Worm (Caenorhabditis elegans): ENCODE results near the gene acl-3.

DNA sequence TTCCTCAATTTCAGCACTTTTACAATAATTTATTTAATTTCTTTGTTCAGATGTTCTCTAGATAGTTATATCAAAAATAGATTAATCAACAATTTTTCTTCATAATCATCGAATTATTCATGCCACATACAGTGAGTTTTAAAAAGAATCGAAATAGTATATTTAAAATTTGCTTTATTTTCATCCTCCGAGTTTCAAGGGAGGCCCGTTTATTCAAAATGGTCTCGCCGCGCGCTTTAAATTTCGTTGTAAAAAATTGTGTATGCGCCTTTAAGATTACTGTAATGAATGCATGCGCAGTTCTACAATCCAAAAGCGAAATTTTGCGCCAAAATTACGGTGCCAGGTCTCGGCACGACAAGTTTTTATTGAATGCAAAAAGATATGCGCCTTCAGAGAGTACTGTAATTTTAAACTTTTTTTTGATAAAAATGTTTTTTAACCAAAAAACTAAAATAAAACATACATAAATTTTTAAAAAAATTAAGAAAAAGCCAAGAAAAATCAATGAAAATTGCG is 8.0 kb upstream of the acl-3 start, which contains the start of gene ZK792.1:
- TF ChIP-seq ceh-82 (tag; optimal IDR thresholded peaks at IDR 0.05) (no peak), lin-15B (tag; optimal IDR thresholded peaks at IDR 0.05) (no peak), unc-39 (tag; optimal IDR thresholded peaks at IDR 0.05) (no peak), nhr-76 (tag; optimal IDR thresholded peaks at IDR 0.05) (no peak), aly-2 (tag; optimal IDR thresholded peaks at IDR 0.05) (no peak), lsy-12 (tag; optimal IDR thresholded peaks at IDR 0.05) (no peak), nhr-23 (tag; optimal IDR thresholded peaks at IDR 0.05) (no peak), mdl-1 (tag; optimal IDR thresholded peaks at IDR 0.05) (no peak), snpc-4 (tag; optimal IDR thresholded peaks at IDR 0.05) (no peak)
